Worm (Caenorhabditis elegans) whole organism, late embryonic: ENCODE results near the gene B0281.5.

Source experiments
- ceh-34 ChIP-seq: sonication (generic microtip); optimal IDR thresholded peaks from 2 replicates; lab custom pipeline; 2016; ENCODE audit warnings: mild to moderate bottlenecking, missing genetic modification characterization, missing compliant biosample characterization
- dve-1 ChIP-seq: sonication (generic microtip); optimal IDR thresholded peaks from 2 replicates; lab custom pipeline; 2017; ENCODE audit warnings: antibody characterized with exemption, mild to moderate bottlenecking, missing genetic modification characterization, missing compliant biosample characterization
- elt-2 ChIP-seq: sonication (generic microtip); optimal IDR thresholded peaks from 2 replicates; lab custom pipeline; 2016; ENCODE audit warnings: missing genetic modification reagents, missing genetic modification characterization, missing compliant biosample characterization
- lim-6 ChIP-seq: sonication (generic microtip); optimal IDR thresholded peaks from 2 replicates; lab custom pipeline; 2016; ENCODE audit warnings: missing genetic modification characterization, missing compliant biosample characterization
- lin-11 ChIP-seq: fragments of 200-800 bp; sonication (Bioruptor generic); optimal IDR thresholded peaks from 2 replicates; lab custom pipeline; 2018; ENCODE audit warnings: mild to moderate bottlenecking, missing genetic modification characterization, missing compliant biosample characterization
- nfya-1 ChIP-seq: sonication (generic microtip); optimal IDR thresholded peaks from 2 replicates; lab custom pipeline; 2017; ENCODE audit warnings: missing genetic modification characterization, mild to moderate bottlenecking, missing compliant biosample characterization, antibody characterized with exemption, moderate library complexity
- nhr-11 ChIP-seq: fragments of 150-350 bp; optimal IDR thresholded peaks from 2 replicates; lab custom pipeline; 2014; ENCODE audit warnings: missing biosample characterization, missing genetic modification characterization

DNA sequence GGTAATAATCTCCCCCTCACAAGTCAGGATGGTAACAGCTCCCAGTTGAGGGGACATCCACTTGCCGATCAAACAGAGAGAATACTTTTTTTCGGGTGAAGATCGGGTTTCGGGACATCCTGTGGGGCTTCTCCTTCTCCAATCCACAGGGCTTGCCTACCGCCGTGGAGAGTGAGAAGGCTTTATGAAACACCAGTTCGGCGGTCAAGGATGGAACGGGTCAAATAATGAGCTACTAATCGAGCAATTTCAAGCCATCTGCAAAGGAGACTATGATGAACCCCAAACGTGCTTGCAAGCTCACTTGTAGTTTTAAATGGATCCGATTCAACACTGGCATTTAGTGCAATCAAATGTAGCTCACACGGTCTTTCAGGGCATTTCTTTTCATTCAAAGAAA is 16.1 kb downstream of the B0281.5 start:
- TF ChIP-seq lim-6 (no peak), elt-2 (tag; lab: Kevin White, UChicago) (no peak), ceh-34 (tag; lab: Kevin White, UChicago) (no peak), nhr-11 (tag; lab: Kevin White, UChicago) (no peak), dve-1 (tag; lab: Kevin White, UChicago) (no peak), nfya-1 (tag; lab: Kevin White, UChicago) (no peak), lin-11 (tag; lab: Kevin White, UChicago) (no peak)
